Fruit fly (Drosophila melanogaster): ENCODE data around the gene if.

if gene

DNA sequence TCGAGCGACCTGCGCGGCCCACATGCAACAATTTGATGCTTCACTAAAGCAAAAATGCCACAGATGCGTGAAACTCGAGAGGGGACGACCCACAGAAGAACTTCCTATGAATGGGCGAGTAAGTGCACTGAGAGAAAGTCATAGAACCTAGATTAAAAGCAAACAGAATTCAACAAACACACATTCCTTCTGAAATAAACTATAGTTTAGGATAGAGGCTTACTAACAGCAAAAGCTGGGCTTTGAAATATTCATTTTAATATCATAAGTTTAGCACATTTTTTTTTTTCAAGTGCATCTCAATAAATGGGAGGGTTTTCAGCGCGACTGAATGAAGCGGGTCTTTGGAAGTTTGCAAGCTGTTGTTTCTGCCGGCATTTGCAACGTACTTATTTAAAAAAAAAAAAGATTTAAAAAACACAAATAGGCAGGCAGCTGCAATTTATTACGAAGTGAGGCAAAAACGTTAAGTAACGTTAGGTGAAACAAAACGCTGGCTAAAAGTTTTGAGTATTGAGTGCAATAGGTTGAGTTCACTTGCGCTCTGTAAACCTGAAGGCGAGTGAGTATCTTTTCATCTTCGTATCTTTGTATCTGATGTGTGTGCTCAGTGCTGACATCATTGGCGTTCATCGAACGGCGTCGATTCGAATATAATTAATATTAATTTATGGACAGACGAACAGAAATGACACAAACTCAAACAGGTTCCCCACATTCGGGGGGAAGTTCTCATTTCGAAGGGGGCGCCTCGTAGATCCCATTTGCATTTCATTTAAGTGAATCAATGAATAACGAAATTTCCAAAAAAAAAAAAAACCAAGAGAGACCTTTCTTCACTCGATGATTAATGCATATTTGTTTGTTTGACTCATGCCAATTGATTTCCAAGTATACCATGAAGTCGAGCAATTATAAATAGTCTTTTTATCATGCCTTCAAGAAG is 10.1 kb downstream of the if start (continued):
- TF ChIP-seq crp (GFP tag; optimal IDR thresholded peaks at IDR 0.05) = no peak
- TF ChIP-seq CG12155 (GFP tag; optimal IDR thresholded peaks at IDR 0.05) = peak; percentile 36
- TF ChIP-seq nmo (GFP tag; optimal IDR thresholded peaks at IDR 0.05) = peak; percentile 69
- TF ChIP-seq CG6175 (GFP tag; IDR thresholded peaks at IDR 0.05) = no peak
- TF ChIP-seq CG13296 (GFP tag; optimal IDR thresholded peaks at IDR 0.05) = no peak
- TF ChIP-seq salm (tag; optimal IDR thresholded peaks at IDR 0.05) = no peak
- peak; percentile 50 for TF ChIP-seq Hr3 (GFP tag; optimal IDR thresholded peaks at IDR 0.05)
- TF ChIP-seq h (optimal IDR thresholded peaks at IDR 0.05) = no peak
- TF ChIP-seq CG7372 (GFP tag; IDR thresholded peaks at IDR 0.05) = no peak
- TF ChIP-seq CG32767 (GFP tag; IDR thresholded peaks at IDR 0.05) = peak; percentile 58
- TF ChIP-seq CG7987 (GFP tag; optimal IDR thresholded peaks at IDR 0.05) = no peak
- no peak for TF ChIP-seq shn (GFP tag; optimal IDR thresholded peaks at IDR 0.05)
- 0 out of 2 replicates have a peak, but pooled peaks have one; percentile 42 for TF ChIP-seq CG4730 (GFP tag; IDR thresholded peaks at IDR 0.05)
- no peak for TF ChIP-seq CG30020 (tag; optimal IDR thresholded peaks at IDR 0.05)
- TF ChIP-seq CG33557 (GFP tag; optimal IDR thresholded peaks at IDR 0.05) = no peak
- no peak for TF ChIP-seq fd64A (GFP tag; optimal IDR thresholded peaks at IDR 0.05)
- TF ChIP-seq Xbp1 (GFP tag; optimal IDR thresholded peaks at IDR 0.05) = peak; percentile 38
- peak; percentile 28 for TF ChIP-seq Chrac-16 (GFP tag; optimal IDR thresholded peaks at IDR 0.05)
- TF ChIP-seq NFAT (GFP tag; IDR thresholded peaks at IDR 0.05) = no peak
- TF ChIP-seq ewg (GFP tag; optimal IDR thresholded peaks at IDR 0.05) = peak; percentile 1
- no peak for TF ChIP-seq HmgD (GFP tag; optimal IDR thresholded peaks at IDR 0.05)
- TF ChIP-seq sr (GFP tag; IDR thresholded peaks at IDR 0.05) = no peak
- no peak for TF ChIP-seq wdn (GFP tag; IDR thresholded peaks at IDR 0.05)
- TF ChIP-seq kni (GFP tag; optimal IDR thresholded peaks at IDR 0.05) = no peak
- TF ChIP-seq CG14667 (GFP tag; IDR thresholded peaks at IDR 0.05) = peak; percentile 49
- TF ChIP-seq tna (GFP tag; IDR thresholded peaks at IDR 0.05; ENCODE audit: partially characterized antibody) = no peak
- TF ChIP-seq ci (GFP tag; IDR thresholded peaks at IDR 0.05) = peak; percentile 80
- TF ChIP-seq CG2202 (tag; optimal IDR thresholded peaks at IDR 0.05) = peak; percentile 38
- peak; percentile 69 for TF ChIP-seq tin (GFP tag; optimal IDR thresholded peaks at IDR 0.05)
- no peak for TF ChIP-seq BEAF-32 (GFP tag; optimal IDR thresholded peaks at IDR 0.05)
- no peak for TF ChIP-seq Kr (GFP tag; optimal IDR thresholded peaks at IDR 0.05)
- no peak for TF ChIP-seq Abd-B (GFP tag; optimal IDR thresholded peaks at IDR 0.05)
- TF ChIP-seq CG17385 (GFP tag; optimal IDR thresholded peaks at IDR 0.05) = no peak
- TF ChIP-seq CG1603 (tag; optimal IDR thresholded peaks at IDR 0.05) = peak; percentile 72
- TF ChIP-seq CG31224 (GFP tag; IDR thresholded peaks at IDR 0.05) = no peak
- TF ChIP-seq HLH3B (GFP tag; IDR thresholded peaks at IDR 0.05) = peak; percentile 56
- TF ChIP-seq Nf-YC (tag; optimal IDR thresholded peaks at IDR 0.05) = no peak
- no peak for TF ChIP-seq Hr39 (optimal IDR thresholded peaks at IDR 0.05)
- TF ChIP-seq CG3995 (GFP tag; optimal IDR thresholded peaks at IDR 0.05) = no peak
- peak; percentile 31 for TF ChIP-seq CG18764 (GFP tag; optimal IDR thresholded peaks at IDR 0.05)
- TF ChIP-seq ash1 (GFP tag; optimal IDR thresholded peaks at IDR 0.05) = no peak
- no peak for TF ChIP-seq HLH54F (GFP tag; optimal IDR thresholded peaks at IDR 0.05)
- TF ChIP-seq slp2 (GFP tag; optimal IDR thresholded peaks at IDR 0.05) = peak; percentile 46
- TF ChIP-seq CG1647 (GFP tag; optimal IDR thresholded peaks at IDR 0.05) = peak; percentile 15
- TF ChIP-seq gcm (GFP tag; optimal IDR thresholded peaks at IDR 0.05) = peak; percentile 75
- peak; percentile 17 for TF ChIP-seq nom (GFP tag; optimal IDR thresholded peaks at IDR 0.05)
- TF ChIP-seq GATAe (GFP tag; conservative IDR thresholded peaks at IDR 0.05) = no peak
- peak; percentile 13 for TF ChIP-seq CG18599 (GFP tag; optimal IDR thresholded peaks at IDR 0.05)
- TF ChIP-seq CG8944 (GFP tag; optimal IDR thresholded peaks at IDR 0.05) = peak; percentile 9
- TF ChIP-seq Nf-YA (GFP tag; IDR thresholded peaks at IDR 0.05) = peak; percentile 48; the same call in 1 of the 2 replicates
